Worm (Caenorhabditis elegans): Measurements from ENCODE around the gene F17C11.22.

The F17C11.22 gene

DNA sequence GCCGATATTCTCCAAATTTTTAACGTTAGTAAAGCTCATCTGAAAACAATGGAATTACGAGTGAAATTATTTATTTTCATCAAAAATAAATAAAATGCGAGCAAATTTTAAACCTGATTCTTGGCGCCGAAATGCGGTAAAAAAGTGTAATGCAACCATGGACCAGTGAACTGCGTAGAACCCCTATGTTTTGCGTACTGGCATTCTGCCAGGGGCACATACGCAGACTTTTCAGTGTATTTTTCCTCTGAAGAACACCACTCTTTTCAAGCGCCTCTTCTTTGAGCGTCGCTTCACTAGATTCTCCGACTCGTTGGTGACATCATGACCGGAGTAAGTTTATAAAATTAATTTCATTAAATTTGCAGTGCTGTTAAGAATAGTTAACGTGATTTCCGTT, 4.5 kb downstream of the F17C11.22 start, which contains the start of the genes ctf-4 and eef-1G:
Gene ctf-4 (minus strand): TSS at position 39 of the 400 bp plus-strand sequence.
Gene eef-1G (plus strand): TSS at position 219 of the 400 bp plus-strand sequence.
- peak; percentile 36 for TF ChIP-seq lin-39 (tag; optimal IDR thresholded peaks at IDR 0.05)
- peak; percentile 99 for TF ChIP-seq fos-1 (tag; optimal IDR thresholded peaks at IDR 0.05)
- peak; percentile 51 for TF ChIP-seq ama-1 (optimal IDR thresholded peaks at IDR 0.05)
- peak; percentile 76 for TF ChIP-seq Y55F3AM.14 (GFP tag; optimal IDR thresholded peaks at IDR 0.05)
- TF ChIP-seq sma-3 (GFP tag; optimal IDR thresholded peaks at IDR 0.05), result peak; percentile 97
- TF ChIP-seq unc-62 (GFP tag; optimal IDR thresholded peaks at IDR 0.05), result peak; percentile 12
- TF ChIP-seq unc-39 (tag; optimal IDR thresholded peaks at IDR 0.05), result no peak
- peak; percentile 99 for TF ChIP-seq sma-9 (GFP tag; optimal IDR thresholded peaks at IDR 0.05)
- no peak for TF ChIP-seq sma-9 (tag; optimal IDR thresholded peaks at IDR 0.05)
- no peak for TF ChIP-seq nhr-23 (tag; optimal IDR thresholded peaks at IDR 0.05)
- TF ChIP-seq nhr-129 (tag; optimal IDR thresholded peaks at IDR 0.05), result peak; percentile 99
- TF ChIP-seq blmp-1 (tag; optimal IDR thresholded peaks at IDR 0.05; ENCODE audit: insufficient read depth), result peak; percentile 71
- peak; percentile 98 for TF ChIP-seq nhr-21 (tag; optimal IDR thresholded peaks at IDR 0.05)
- peak; percentile 83 to 96 for TF ChIP-seq lsy-2 (tag; optimal IDR thresholded peaks at IDR 0.05)
- TF ChIP-seq nhr-25 (tag; optimal IDR thresholded peaks at IDR 0.05), result peak; percentile 98
- peak; percentile 93 for TF ChIP-seq ztf-4 (tag; optimal IDR thresholded peaks at IDR 0.05)
- TF ChIP-seq dmd-4 (tag; optimal IDR thresholded peaks at IDR 0.05), result no peak
- TF ChIP-seq skn-1 (tag; optimal IDR thresholded peaks at IDR 0.05), result peak; percentile 86
- peak; percentile 58 for TF ChIP-seq R02D3.7 (tag; optimal IDR thresholded peaks at IDR 0.05)
- peak; percentile 75 for TF ChIP-seq ceh-82 (tag; optimal IDR thresholded peaks at IDR 0.05)
- TF ChIP-seq crh-2 (tag; optimal IDR thresholded peaks at IDR 0.05), result peak; percentile 98
- peak; percentile 97 for TF ChIP-seq gmeb-1 (tag; optimal IDR thresholded peaks at IDR 0.05)
- TF ChIP-seq nhr-12 (tag; optimal IDR thresholded peaks at IDR 0.05), result no peak
- TF ChIP-seq ZK546.5 (tag; optimal IDR thresholded peaks at IDR 0.05), result peak; percentile 71
- TF ChIP-seq sem-4 (tag; optimal IDR thresholded peaks at IDR 0.05), result peak; percentile 97
- TF ChIP-seq aly-2 (tag; optimal IDR thresholded peaks at IDR 0.05), result no peak
- TF ChIP-seq elt-1 (tag; optimal IDR thresholded peaks at IDR 0.05), result no peak
- peak; percentile 94 for TF ChIP-seq lin-11 (tag; optimal IDR thresholded peaks at IDR 0.05)
- peak in 1 of 2 experiments; percentile 60 for TF ChIP-seq mdl-1 (tag; optimal IDR thresholded peaks at IDR 0.05)
- TF ChIP-seq lin-13 (GFP tag; optimal IDR thresholded peaks at IDR 0.05), result peak; percentile 96
- peak; percentile 87 for TF ChIP-seq zag-1 (tag; optimal IDR thresholded peaks at IDR 0.05)
- peak; percentile 31 for TF ChIP-seq ceh-16 (tag; optimal IDR thresholded peaks at IDR 0.05)
- no peak for TF ChIP-seq alr-1 (tag; optimal IDR thresholded peaks at IDR 0.05)
- TF ChIP-seq snpc-4 (tag; optimal IDR thresholded peaks at IDR 0.05), result peak; percentile 88
- peak; percentile 95 for TF ChIP-seq nhr-6 (tag; optimal IDR thresholded peaks at IDR 0.05)
- TF ChIP-seq nhr-10 (tag; optimal IDR thresholded peaks at IDR 0.05), result peak; percentile 61
- TF ChIP-seq nhr-77 (tag; optimal IDR thresholded peaks at IDR 0.05), result peak; percentile 57
- TF ChIP-seq F13H6.1 (tag; optimal IDR thresholded peaks at IDR 0.05), result peak; percentile 96
- TF ChIP-seq nhr-237 (tag; optimal IDR thresholded peaks at IDR 0.05), result no peak
- peak; percentile 99 for TF ChIP-seq C34F6.9 (tag; optimal IDR thresholded peaks at IDR 0.05)
- TF ChIP-seq unc-55 (GFP tag; optimal IDR thresholded peaks at IDR 0.05), result peak; percentile 99
- TF ChIP-seq nhr-11 (tag; optimal IDR thresholded peaks at IDR 0.05), result no peak
- peak; percentile 82 for TF ChIP-seq egl-27 (tag; optimal IDR thresholded peaks at IDR 0.05)
- TF ChIP-seq mab-5 (tag; optimal IDR thresholded peaks at IDR 0.05), result peak; percentile 85

ce11 chrV:10961448-10961870, 8.5 kb downstream of the F17C11.22 start:
- TF ChIP-seq nhr-23 (tag; optimal IDR thresholded peaks at IDR 0.05), result no peak
- no peak for TF ChIP-seq ztf-11 (tag; optimal IDR thresholded peaks at IDR 0.05)
- no peak for TF ChIP-seq ZK546.5 (tag; optimal IDR thresholded peaks at IDR 0.05)
- no peak for TF ChIP-seq unc-62 (GFP tag; optimal IDR thresholded peaks at IDR 0.05)
- TF ChIP-seq sma-9 (GFP tag; optimal IDR thresholded peaks at IDR 0.05), result peak; percentile 88
- no peak for TF ChIP-seq sma-9 (tag; optimal IDR thresholded peaks at IDR 0.05)
- no peak for TF ChIP-seq nhr-77 (tag; optimal IDR thresholded peaks at IDR 0.05)
- TF ChIP-seq nhr-11 (tag; optimal IDR thresholded peaks at IDR 0.05), result no peak
- no peak for TF ChIP-seq nhr-12 (tag; optimal IDR thresholded peaks at IDR 0.05)
- TF ChIP-seq nhr-25 (tag; optimal IDR thresholded peaks at IDR 0.05), result no peak
- TF ChIP-seq ztf-1 (GFP tag; conservative IDR thresholded peaks at IDR 0.05), result no peak
- TF ChIP-seq nhr-129 (tag; optimal IDR thresholded peaks at IDR 0.05), result peak; percentile 85
- TF ChIP-seq snpc-4 (tag; optimal IDR thresholded peaks at IDR 0.05), result peak; percentile 11
- TF ChIP-seq skn-1 (tag; optimal IDR thresholded peaks at IDR 0.05), result no peak
- no peak for TF ChIP-seq lin-39 (tag; optimal IDR thresholded peaks at IDR 0.05)
- no peak for TF ChIP-seq nhr-21 (tag; optimal IDR thresholded peaks at IDR 0.05)
- peak; percentile 63 for TF ChIP-seq nhr-6 (tag; optimal IDR thresholded peaks at IDR 0.05)
- no peak for TF ChIP-seq dmd-4 (tag; optimal IDR thresholded peaks at IDR 0.05)
- no peak for TF ChIP-seq gmeb-1 (tag; optimal IDR thresholded peaks at IDR 0.05)
- peak; percentile 75 for TF ChIP-seq Y55F3AM.14 (GFP tag; optimal IDR thresholded peaks at IDR 0.05)
- no peak for TF ChIP-seq sma-3 (GFP tag; optimal IDR thresholded peaks at IDR 0.05)
- TF ChIP-seq crh-2 (tag; optimal IDR thresholded peaks at IDR 0.05), result peak; percentile 75
- TF ChIP-seq fos-1 (tag; optimal IDR thresholded peaks at IDR 0.05), result peak; percentile 32
- TF ChIP-seq sem-4 (tag; optimal IDR thresholded peaks at IDR 0.05), result peak; percentile 74
- TF ChIP-seq alr-1 (tag; optimal IDR thresholded peaks at IDR 0.05), result no peak
- peak; percentile 43 for TF ChIP-seq lin-13 (GFP tag; optimal IDR thresholded peaks at IDR 0.05)
- TF ChIP-seq R02D3.7 (tag; optimal IDR thresholded peaks at IDR 0.05), result no peak
- TF ChIP-seq peb-1 (tag; optimal IDR thresholded peaks at IDR 0.05), result no peak
- TF ChIP-seq ceh-82 (tag; optimal IDR thresholded peaks at IDR 0.05), result no peak
- peak; percentile 74 for TF ChIP-seq blmp-1 (tag; optimal IDR thresholded peaks at IDR 0.05; ENCODE audit: insufficient read depth)
- no peak for TF ChIP-seq ceh-16 (tag; optimal IDR thresholded peaks at IDR 0.05)
- TF ChIP-seq ama-1 (optimal IDR thresholded peaks at IDR 0.05), result no peak
- TF ChIP-seq elt-3 (tag; optimal IDR thresholded peaks at IDR 0.05), result no peak
- peak in 1 of 2 experiments; percentile 55 for TF ChIP-seq mdl-1 (tag; optimal IDR thresholded peaks at IDR 0.05)
- peak; percentile 6 for TF ChIP-seq zag-1 (tag; optimal IDR thresholded peaks at IDR 0.05)
- TF ChIP-seq elt-1 (tag; optimal IDR thresholded peaks at IDR 0.05), result no peak
- no peak for TF ChIP-seq unc-39 (tag; optimal IDR thresholded peaks at IDR 0.05)
- TF ChIP-seq aly-2 (tag; optimal IDR thresholded peaks at IDR 0.05), result no peak

Measured in whole organism, L2 larva.